Worm (Caenorhabditis elegans) whole organism, L3 larva: ENCODE measurements around the gene Y59H11AR.10.

Source experiments
- ZK546.5 ChIP-seq: sonication (generic microtip); optimal IDR thresholded peaks from 2 replicates; lab custom pipeline; 2017; ENCODE audit warnings: missing biosample characterization, missing genetic modification characterization
- aly-2 ChIP-seq: fragments of 150-350 bp; optimal IDR thresholded peaks from 2 replicates; lab custom pipeline; 2014; ENCODE audit warnings: missing biosample characterization, missing genetic modification characterization
- ama-1 ChIP-seq: fragments of 150-350 bp; optimal IDR thresholded peaks from 2 replicates; lab custom pipeline; 2018
- ceh-82 ChIP-seq: fragments of 150-350 bp; optimal IDR thresholded peaks from 2 replicates; lab custom pipeline; 2014; ENCODE audit warnings: missing biosample characterization, missing genetic modification characterization
- fos-1 ChIP-seq: fragments of 150-350 bp; optimal IDR thresholded peaks from 2 replicates; lab custom pipeline; 2014; ENCODE audit warnings: missing biosample characterization, missing genetic modification characterization
- lin-39 ChIP-seq: fragments of 150-350 bp; optimal IDR thresholded peaks from 2 replicates; lab custom pipeline; 2018; ENCODE audit warnings: missing biosample characterization, missing genetic modification reagents, missing genetic modification characterization
- mdl-1 ChIP-seq: fragments of 150-350 bp; optimal IDR thresholded peaks from 2 replicates; lab custom pipeline; 2014; ENCODE audit warnings: missing biosample characterization, missing genetic modification characterization
- nhr-11 ChIP-seq: fragments of 150-350 bp; optimal IDR thresholded peaks from 2 replicates; lab custom pipeline; 2014; ENCODE audit warnings: missing biosample characterization, missing genetic modification characterization
- nhr-237 ChIP-seq: fragments of 150-350 bp; optimal IDR thresholded peaks from 2 replicates; lab custom pipeline; 2014; ENCODE audit warnings: missing biosample characterization, missing genetic modification characterization
- ztf-11 ChIP-seq: fragments of 150-350 bp; optimal IDR thresholded peaks from 2 replicates; lab custom pipeline; 2014; ENCODE audit warnings: missing biosample characterization, missing genetic modification characterization
- ztf-4 ChIP-seq: fragments of 150-350 bp; optimal IDR thresholded peaks from 2 replicates; lab custom pipeline; 2014; ENCODE audit warnings: missing biosample characterization, missing genetic modification characterization

- no peak for TF ChIP-seq ztf-4
- no peak for TF ChIP-seq aly-2 (tag; lab: Kevin White, UChicago)
- no peak for TF ChIP-seq lin-39 (tag; lab: Kevin White, UChicago)
- TF ChIP-seq ZK546.5 = no peak
- no peak for TF ChIP-seq nhr-237 (tag; lab: Kevin White, UChicago)
- TF ChIP-seq ceh-82 = no peak
- TF ChIP-seq ztf-11 (tag; lab: Kevin White, UChicago) = no peak
- no peak for TF ChIP-seq nhr-11
- TF ChIP-seq fos-1 = no peak
- no peak for TF ChIP-seq mdl-1 (tag; lab: Kevin White, UChicago)
- no peak for TF ChIP-seq ama-1 (lab: Kevin White, UChicago)
Observed at ce11 chrIV:8628262-8628661, 25.3 kb downstream of the Y59H11AR.10 start.
